Fruit fly (Drosophila melanogaster): Measurements from ENCODE around the gene HemK1.

HemK1 gene

dm6 chr2L:6467509-6467908 is at the start of gene HemK1:
Gene HemK1, minus strand, starts transcription at chr2L:6467698.
- no peak for TF ChIP-seq Mnt (GFP tag; optimal IDR thresholded peaks at IDR 0.05)
- peak; percentile 37 for TF ChIP-seq CG7101 (tag; optimal IDR thresholded peaks at IDR 0.05)
- peak; percentile 64 for TF ChIP-seq bab1 (GFP tag; optimal IDR thresholded peaks at IDR 0.05)
- no peak for TF ChIP-seq Crg-1 (GFP tag; optimal IDR thresholded peaks at IDR 0.05)

dm6 chr2L:6513948-6514347 is 46.5 kb upstream of the HemK1 start:
- TF ChIP-seq CG12768 (GFP tag; optimal IDR thresholded peaks at IDR 0.05) (peak; percentile 51), pad (GFP tag; optimal IDR thresholded peaks at IDR 0.05) (no peak)

- no peak for TF ChIP-seq CG33017 (tag; optimal IDR thresholded peaks at IDR 0.05)
- TF ChIP-seq cnc (optimal IDR thresholded peaks at IDR 0.05), result no peak
- no peak for TF ChIP-seq kay (GFP tag; ENCODE audit: borderline replicate concordance)
- no peak for TF ChIP-seq toe (GFP tag; optimal IDR thresholded peaks at IDR 0.05)
- TF ChIP-seq Hr96 (GFP tag; optimal IDR thresholded peaks at IDR 0.05), result no peak
- TF ChIP-seq ovo (GFP tag; optimal IDR thresholded peaks at IDR 0.05), result no peak
- TF ChIP-seq CG12768 (GFP tag; optimal IDR thresholded peaks at IDR 0.05), result no peak
- no peak for TF ChIP-seq CG11617 (GFP tag; optimal IDR thresholded peaks at IDR 0.05)
- no peak for TF ChIP-seq bab1 (GFP tag; optimal IDR thresholded peaks at IDR 0.05)
- TF ChIP-seq CG5204 (GFP tag; optimal IDR thresholded peaks at IDR 0.05), result no peak
- TF ChIP-seq CG14711 (tag; optimal IDR thresholded peaks at IDR 0.05), result no peak
- no peak for TF ChIP-seq tj (GFP tag; optimal IDR thresholded peaks at IDR 0.05)
These were observed 41.2 kb upstream of the HemK1 start for dm6 chr2L:6508666-6509065.

dm6 chr2L:6503724-6504037 is 36.2 kb upstream of the HemK1 start:
- TF ChIP-seq CG1620 (GFP tag; optimal IDR thresholded peaks at IDR 0.05), result no peak

dm6 chr2L:6502887-6503723 is 35.6 kb upstream of the HemK1 start:
- TF ChIP-seq CG7045 (GFP tag; optimal IDR thresholded peaks at IDR 0.05) (no peak), CG5204 (GFP tag; optimal IDR thresholded peaks at IDR 0.05) (no peak), cnc (optimal IDR thresholded peaks at IDR 0.05) (no peak), Clk (GFP tag; optimal IDR thresholded peaks at IDR 0.05) (no peak), CG33017 (tag; optimal IDR thresholded peaks at IDR 0.05) (no peak), CG11617 (GFP tag; optimal IDR thresholded peaks at IDR 0.05) (no peak), CG14711 (tag; optimal IDR thresholded peaks at IDR 0.05) (no peak), CG12768 (GFP tag; optimal IDR thresholded peaks at IDR 0.05) (no peak), toe (GFP tag; optimal IDR thresholded peaks at IDR 0.05) (no peak), Hr96 (GFP tag; optimal IDR thresholded peaks at IDR 0.05) (no peak), CG1620 (GFP tag; optimal IDR thresholded peaks at IDR 0.05) (no peak), pad (GFP tag; optimal IDR thresholded peaks at IDR 0.05) (no peak), Crg-1 (GFP tag; optimal IDR thresholded peaks at IDR 0.05) (no peak), tj (GFP tag; optimal IDR thresholded peaks at IDR 0.05) (no peak), cic (GFP tag; optimal IDR thresholded peaks at IDR 0.05) (no peak), ovo (GFP tag; optimal IDR thresholded peaks at IDR 0.05) (no peak), bab1 (GFP tag; optimal IDR thresholded peaks at IDR 0.05) (no peak), Mnt (GFP tag; optimal IDR thresholded peaks at IDR 0.05) (no peak), CG7101 (tag; optimal IDR thresholded peaks at IDR 0.05) (no peak), kay (GFP tag; ENCODE audit: borderline replicate concordance) (no peak)

DNA sequence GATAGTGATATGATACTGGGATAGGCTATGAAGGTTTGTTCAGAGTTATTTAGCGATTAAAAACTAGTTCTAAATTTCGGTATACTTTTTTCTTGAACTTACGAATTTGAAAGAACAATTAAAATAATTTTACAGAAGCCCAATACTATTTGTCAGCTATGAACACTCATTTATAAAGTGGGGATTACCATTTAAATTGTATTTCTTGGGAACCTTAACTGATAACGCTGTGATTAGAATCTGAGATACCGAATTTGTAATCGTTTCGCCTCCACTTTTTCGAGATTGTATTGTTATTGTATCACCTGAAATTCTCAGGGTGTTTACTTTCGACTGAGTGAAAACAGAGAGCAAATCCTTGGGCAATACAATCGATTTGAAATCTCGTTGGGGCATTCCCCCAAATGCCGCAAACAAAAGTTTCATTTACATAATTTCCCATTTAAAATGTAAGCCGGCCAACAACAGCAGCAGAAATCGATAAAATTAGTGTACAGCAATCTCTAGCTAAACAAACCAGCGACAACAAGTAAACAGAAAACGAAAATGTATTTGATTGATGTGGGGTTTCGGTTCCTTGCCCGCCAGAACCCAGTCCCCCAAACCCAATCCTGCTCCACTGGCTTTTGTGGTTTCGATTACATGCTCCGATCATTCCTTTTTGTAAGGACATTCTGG is 33.3 kb upstream of the HemK1 start:
- TF ChIP-seq CG7101 (tag; optimal IDR thresholded peaks at IDR 0.05), result no peak
- no peak for TF ChIP-seq toe (GFP tag; optimal IDR thresholded peaks at IDR 0.05)

DNA sequence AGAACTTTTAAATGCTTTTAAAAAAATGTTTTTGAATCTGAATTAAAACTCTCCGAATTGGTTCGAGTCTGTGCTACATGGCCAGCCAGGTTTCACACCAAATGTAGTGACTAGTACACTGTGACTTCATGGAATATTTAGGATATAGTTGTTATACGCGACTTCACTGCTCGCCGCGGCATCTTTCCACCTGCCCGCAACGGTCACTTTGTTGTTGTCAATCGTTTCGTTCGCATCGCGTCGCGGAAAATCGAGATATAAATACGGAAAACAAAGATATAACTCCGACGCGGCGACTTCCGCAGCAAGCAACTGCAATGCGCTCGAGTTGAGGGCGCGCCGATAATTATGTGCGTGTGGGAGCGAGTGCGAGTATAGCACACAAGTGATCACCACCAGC is 30.9 kb upstream of the HemK1 start, which contains the start of gene CG31637:
CG31637 (plus strand) TSS at position 200 of the 400 bp plus-strand sequence.
- TF ChIP-seq bab1 (GFP tag; optimal IDR thresholded peaks at IDR 0.05) (peak; percentile 55), cic (GFP tag; optimal IDR thresholded peaks at IDR 0.05) (peak; percentile 11), pad (GFP tag; optimal IDR thresholded peaks at IDR 0.05) (peak; percentile 18), Mnt (GFP tag; optimal IDR thresholded peaks at IDR 0.05) (no peak), tj (GFP tag; optimal IDR thresholded peaks at IDR 0.05) (no peak), CG7101 (tag; optimal IDR thresholded peaks at IDR 0.05) (peak; percentile 15)

DNA sequence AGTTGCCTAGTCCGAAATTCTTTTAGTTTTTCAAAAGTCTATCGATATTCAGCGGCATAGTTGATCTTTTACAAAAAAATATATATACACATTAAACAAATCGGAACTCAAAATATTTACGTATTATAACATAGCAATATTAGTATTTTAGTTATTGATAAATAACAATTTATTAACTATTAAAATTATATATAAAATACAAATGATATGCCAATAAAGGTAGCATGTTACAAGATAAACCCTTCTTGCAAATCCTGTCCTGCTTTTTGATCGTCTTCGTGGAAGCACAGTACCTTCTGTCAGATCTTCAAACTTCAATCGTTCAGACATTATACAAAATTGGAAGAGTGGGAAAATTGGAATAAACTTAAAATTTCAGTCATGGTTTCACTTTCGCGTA is 29.3 kb upstream of the HemK1 start, which contains the start of gene CG9550:
CG9550 (plus strand) TSS at position 301 of the 400 bp plus-strand sequence.
- TF ChIP-seq CG7101 (tag; optimal IDR thresholded peaks at IDR 0.05) (no peak), cnc (optimal IDR thresholded peaks at IDR 0.05) (no peak), CG14711 (tag; optimal IDR thresholded peaks at IDR 0.05) (no peak), pad (GFP tag; optimal IDR thresholded peaks at IDR 0.05) (no peak), kay (GFP tag; ENCODE audit: borderline replicate concordance) (no peak), cic (GFP tag; optimal IDR thresholded peaks at IDR 0.05) (no peak), CG33017 (tag; optimal IDR thresholded peaks at IDR 0.05) (no peak), bab1 (GFP tag; optimal IDR thresholded peaks at IDR 0.05) (no peak), CG7045 (GFP tag; optimal IDR thresholded peaks at IDR 0.05) (no peak), CG1620 (GFP tag; optimal IDR thresholded peaks at IDR 0.05) (no peak), tj (GFP tag; optimal IDR thresholded peaks at IDR 0.05) (no peak), toe (GFP tag; optimal IDR thresholded peaks at IDR 0.05) (no peak), Hr96 (GFP tag; optimal IDR thresholded peaks at IDR 0.05) (no peak), CG12768 (GFP tag; optimal IDR thresholded peaks at IDR 0.05) (no peak), Mnt (GFP tag; optimal IDR thresholded peaks at IDR 0.05) (no peak), ovo (GFP tag; optimal IDR thresholded peaks at IDR 0.05) (no peak), CG11617 (GFP tag; optimal IDR thresholded peaks at IDR 0.05) (no peak), Clk (GFP tag; optimal IDR thresholded peaks at IDR 0.05) (no peak), Crg-1 (GFP tag; optimal IDR thresholded peaks at IDR 0.05) (no peak), CG5204 (GFP tag; optimal IDR thresholded peaks at IDR 0.05) (no peak)

Data from whole organism, adult.